Worm (Caenorhabditis elegans) whole organism, early embryonic: ENCODE data around the gene ZC239.21.
"Not testable (repeated sequence)": the region's sequence is repeated elsewhere in the genome, so short reads cannot be mapped to it uniquely, and the experiment has no call there.

Source experiments
- B0310.2 ChIP-seq: sonication (generic microtip); optimal IDR thresholded peaks from 2 replicates; lab custom pipeline; 2016; ENCODE audit warnings: mild to moderate bottlenecking, missing genetic modification characterization, missing compliant biosample characterization
- F13C5.2 ChIP-seq: sonication (generic microtip); optimal IDR thresholded peaks from 2 replicates; lab custom pipeline; 2017; ENCODE audit warnings: mild to moderate bottlenecking, missing genetic modification characterization, inconsistent platforms, missing compliant biosample characterization
- aly-1 ChIP-seq: sonication (generic microtip); optimal IDR thresholded peaks from 2 replicates; lab custom pipeline; 2016; ENCODE audit warnings: missing genetic modification characterization, missing compliant biosample characterization
- ama-1 ChIP-seq: fragments of 150-350 bp; optimal IDR thresholded peaks from 2 replicates; lab custom pipeline; 2014
- ceh-13 ChIP-seq: fragments of 200-800 bp; sonication (Bioruptor generic); optimal IDR thresholded peaks from 2 replicates; lab custom pipeline; 2018; ENCODE audit warnings: mild to moderate bottlenecking, missing genetic modification characterization, missing compliant biosample characterization
- ceh-36 ChIP-seq: sonication (generic microtip); optimal IDR thresholded peaks from 2 replicates; lab custom pipeline; 2016; ENCODE audit warnings: missing genetic modification characterization, inconsistent platforms, missing compliant biosample characterization
- ets-7 ChIP-seq: sonication (generic microtip); optimal IDR thresholded peaks from 2 replicates; lab custom pipeline; 2016; ENCODE audit warnings: missing genotype, missing genetic modification characterization, missing compliant biosample characterization
- flt-1 ChIP-seq: fragments of 200-800 bp; sonication (Bioruptor generic); IDR thresholded peaks from 2 replicates; pipeline ENCODE4 v1.3.6; 2022; ENCODE audit warnings: missing genetic modification characterization, missing compliant biosample characterization
- hmbx-1 ChIP-seq: sonication (generic microtip); optimal IDR thresholded peaks from 2 replicates; lab custom pipeline; 2016; ENCODE audit warnings: mild to moderate bottlenecking, missing genetic modification characterization, missing compliant biosample characterization
- hmg-4 ChIP-seq: fragments of 200-800 bp; sonication (Bioruptor generic); optimal IDR thresholded peaks from 2 replicates; lab custom pipeline; 2018; ENCODE audit warnings: mild to moderate bottlenecking, missing genetic modification characterization, missing compliant biosample characterization
- hnd-1 ChIP-seq: sonication (generic microtip); optimal IDR thresholded peaks from 2 replicates; lab custom pipeline; 2016; ENCODE audit warnings: missing genetic modification characterization, missing compliant biosample characterization
- pes-1 ChIP-seq: fragments of 200-800 bp; sonication (Bioruptor generic); IDR thresholded peaks from 2 replicates; pipeline ENCODE4 v1.3.6; 2022; ENCODE audit warnings: missing genetic modification reagents, missing genetic modification characterization, missing compliant biosample characterization
- scrt-1 ChIP-seq: fragments of 200-800 bp; sonication (Bioruptor generic); IDR thresholded peaks from 2 replicates; pipeline ENCODE4 v1.3.6; 2022; ENCODE audit warnings: missing genetic modification characterization, missing compliant biosample characterization
- sea-1 ChIP-seq: fragments of 200-800 bp; sonication (Bioruptor generic); conservative IDR thresholded peaks from 2 replicates; pipeline ENCODE4 v1.3.6; 2022; ENCODE audit warnings: missing genetic modification characterization, missing compliant biosample characterization
- tbx-11 ChIP-seq: fragments of 200-800 bp; sonication (Bioruptor generic); IDR thresholded peaks from 2 replicates; pipeline ENCODE4 v1.3.6; 2022; ENCODE audit warnings: missing genetic modification characterization, missing compliant biosample characterization
- tbx-37 ChIP-seq: fragments of 200-800 bp; sonication (Bioruptor generic); conservative IDR thresholded peaks from 2 replicates; pipeline ENCODE4 v1.3.6; 2022; ENCODE audit warnings: missing genetic modification reagents, missing genetic modification characterization, missing compliant biosample characterization
- tra-4 ChIP-seq: sonication (generic microtip); optimal IDR thresholded peaks from 2 replicates; lab custom pipeline; 2017; ENCODE audit warnings: missing genetic modification characterization, missing compliant biosample characterization

The ZC239.21 gene

ce11 chrII:3189038-3189437 is 17.7 kb upstream of the ZC239.21 start, which contains the start of gene Y27F2A.11:
TSS of gene Y27F2A.11 (plus strand) at chrII:3189338.
- not testable (repeated sequence) for TF ChIP-seq aly-1; ceh-36 (tag; lab: Kevin White, UChicago); tbx-11 (GFP tag; lab: Robert Waterston, UW)

ce11 chrII:3191544-3191943 is 15.2 kb upstream of the ZC239.21 start, which contains the start of gene Y27F2A.9:
TSS of gene Y27F2A.9 (minus strand) at chrII:3191644.
- not testable (repeated sequence) for TF ChIP-seq tbx-37 (GFP tag; lab: Robert Waterston, UW); aly-1; scrt-1 (GFP tag; lab: Robert Waterston, UW)

- TF ChIP-seq ceh-13 = no peak
- TF ChIP-seq ets-7 (tag; lab: Kevin White, UChicago) = no peak
- TF ChIP-seq tra-4 = no peak
- no peak for TF ChIP-seq scrt-1 (GFP tag; lab: Robert Waterston, UW)
- no peak for TF ChIP-seq hmg-4 (GFP tag; lab: Kevin White, UChicago)
- no peak for TF ChIP-seq ama-1 (lab: Kevin White, UChicago)
- TF ChIP-seq sea-1 (GFP tag; lab: Robert Waterston, UW) = no peak
- no peak for TF ChIP-seq B0310.2
- TF ChIP-seq hnd-1 = no peak
- TF ChIP-seq flt-1 (GFP tag; lab: Robert Waterston, UW) = no peak
- TF ChIP-seq tbx-37 (GFP tag; lab: Robert Waterston, UW) = no peak
- no peak for TF ChIP-seq ceh-36 (tag; lab: Kevin White, UChicago)
- no peak for TF ChIP-seq hmbx-1
These were observed 11.0 kb upstream of the ZC239.21 start for ce11 chrII:3195739-3196138.

ce11 chrII:3196966-3197365 is 9.8 kb upstream of the ZC239.21 start, which contains the start of gene gcy-15:
TSS of gene gcy-15 (minus strand) at chrII:3197066.
- TF ChIP-seq hmg-4 (GFP tag; lab: Kevin White, UChicago) (no peak), pes-1 (no peak), hmbx-1 (no peak), tbx-11 (GFP tag; lab: Robert Waterston, UW) (no peak), ama-1 (lab: Kevin White, UChicago) (no peak), aly-1 (no peak), flt-1 (GFP tag; lab: Robert Waterston, UW) (no peak), tbx-37 (GFP tag; lab: Robert Waterston, UW) (no peak), ceh-36 (tag; lab: Kevin White, UChicago) (no peak), hnd-1 (no peak), B0310.2 (no peak), tra-4 (no peak), sea-1 (GFP tag; lab: Robert Waterston, UW) (no peak), scrt-1 (GFP tag; lab: Robert Waterston, UW) (no peak), ceh-13 (no peak), F13C5.2 (tag; lab: Kevin White, UChicago) (no peak), ets-7 (tag; lab: Kevin White, UChicago) (no peak)

ce11 chrII:3198998-3199397 is 7.7 kb upstream of the ZC239.21 start, which contains the start of gene sri-51:
TSS of gene sri-51 (minus strand) at chrII:3199098.
- TF ChIP-seq tra-4 (no peak), scrt-1 (GFP tag; lab: Robert Waterston, UW) (no peak), pes-1 (no peak), sea-1 (GFP tag; lab: Robert Waterston, UW) (no peak), ceh-36 (tag; lab: Kevin White, UChicago) (no peak), hnd-1 (no peak), ama-1 (lab: Kevin White, UChicago) (no peak), ets-7 (tag; lab: Kevin White, UChicago) (no peak), hmbx-1 (no peak), flt-1 (GFP tag; lab: Robert Waterston, UW) (no peak), aly-1 (no peak)

ce11 chrII:3201242-3201641 is 5.5 kb upstream of the ZC239.21 start, which contains the start of gene sri-48:
TSS of gene sri-48 (minus strand) at chrII:3201342.
- not testable (repeated sequence) for TF ChIP-seq ama-1 (lab: Kevin White, UChicago); sea-1 (GFP tag; lab: Robert Waterston, UW); hmg-4 (GFP tag; lab: Kevin White, UChicago)

ce11 chrII:3202519-3202918 is 4.2 kb upstream of the ZC239.21 start, which contains the start of gene sri-53:
TSS of gene sri-53 (minus strand) at chrII:3202619.
- TF ChIP-seq ama-1 (lab: Kevin White, UChicago) (no peak), hmbx-1 (no peak), aly-1 (no peak), tbx-37 (GFP tag; lab: Robert Waterston, UW) (no peak), ceh-13 (no peak)

- TF ChIP-seq hnd-1 (no peak), F13C5.2 (tag; lab: Kevin White, UChicago) (no peak), tbx-37 (GFP tag; lab: Robert Waterston, UW) (no peak), sea-1 (GFP tag; lab: Robert Waterston, UW) (no peak), B0310.2 (no peak), ceh-13 (no peak), hmg-4 (GFP tag; lab: Kevin White, UChicago) (no peak), tbx-11 (GFP tag; lab: Robert Waterston, UW) (no peak), flt-1 (GFP tag; lab: Robert Waterston, UW) (no peak), aly-1 (no peak), tra-4 (no peak), ceh-36 (tag; lab: Kevin White, UChicago) (no peak), pes-1 (no peak), ets-7 (tag; lab: Kevin White, UChicago) (no peak), scrt-1 (GFP tag; lab: Robert Waterston, UW) (no peak), ama-1 (lab: Kevin White, UChicago) (no peak), hmbx-1 (no peak)
These were observed 3.3 kb upstream of the ZC239.21 start, which contains the start of gene sri-50 for ce11 chrII:3203415-3203814. TSS of gene sri-50 (plus strand) at chrII:3203715.
